Worm (Caenorhabditis elegans): Measurements from ENCODE around the gene R04E5.8.

Gene R04E5.8

ce11 chrX:8810908-8811307, 5.0 kb upstream of the R04E5.8 start, which contains the start of gene R04E5.9 (continued):
- peak; percentile 11 for TF ChIP-seq die-1 (tag; optimal IDR thresholded peaks at IDR 0.05)
- TF ChIP-seq madf-3 (GFP tag; IDR thresholded peaks at IDR 0.05) = peak; percentile 89

DNA sequence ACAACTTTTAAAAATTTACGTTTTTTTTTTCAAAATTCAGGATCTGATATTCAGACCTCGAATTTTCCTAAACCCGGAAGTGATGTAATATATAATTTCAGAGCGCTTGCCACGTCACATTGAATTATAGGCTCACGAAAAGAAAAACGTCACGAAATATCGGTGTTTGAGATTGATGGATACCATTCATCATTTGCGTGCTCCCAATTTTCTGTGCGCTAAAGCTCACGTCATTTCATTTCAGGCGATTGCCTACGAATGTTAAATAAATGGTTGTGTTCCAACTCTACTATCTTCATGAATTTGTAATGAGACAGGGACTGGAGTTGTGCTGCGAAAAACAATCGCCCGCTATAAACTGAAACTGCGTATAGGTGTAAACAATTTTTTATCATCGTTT, 2.8 kb upstream of the R04E5.8 start:
- no peak for TF ChIP-seq ceh-40 (GFP tag; IDR thresholded peaks at IDR 0.05)
- TF ChIP-seq dpff-1 (tag; optimal IDR thresholded peaks at IDR 0.05) = no peak
- TF ChIP-seq bed-1 (GFP tag; IDR thresholded peaks at IDR 0.05) = no peak
- TF ChIP-seq zfh-2 (GFP tag; conservative IDR thresholded peaks at IDR 0.05) = no peak
- no peak for TF ChIP-seq ztf-3 (GFP tag; optimal IDR thresholded peaks at IDR 0.05)
- TF ChIP-seq lag-1 (GFP tag; IDR thresholded peaks at IDR 0.05) = no peak
- no peak for TF ChIP-seq F52B5.7 (tag; optimal IDR thresholded peaks at IDR 0.05)
- no peak for TF ChIP-seq Y53F4B.3 (GFP tag; IDR thresholded peaks at IDR 0.05)
- no peak for TF ChIP-seq hlh-26 (GFP tag; conservative IDR thresholded peaks at IDR 0.05)
- TF ChIP-seq lin-35 (GFP tag; optimal IDR thresholded peaks at IDR 0.05) = no peak
- TF ChIP-seq madf-10 (tag; optimal IDR thresholded peaks at IDR 0.05) = no peak
- TF ChIP-seq mes-4 (tag; optimal IDR thresholded peaks at IDR 0.05) = no peak
- no peak for TF ChIP-seq lsl-1 (GFP tag; optimal IDR thresholded peaks at IDR 0.05)
- no peak for TF ChIP-seq F23B12.7 (tag; optimal IDR thresholded peaks at IDR 0.05; ENCODE audit: insufficient read depth)
- no peak for TF ChIP-seq tbx-9 (tag; optimal IDR thresholded peaks at IDR 0.05; ENCODE audit: borderline replicate concordance)

DNA sequence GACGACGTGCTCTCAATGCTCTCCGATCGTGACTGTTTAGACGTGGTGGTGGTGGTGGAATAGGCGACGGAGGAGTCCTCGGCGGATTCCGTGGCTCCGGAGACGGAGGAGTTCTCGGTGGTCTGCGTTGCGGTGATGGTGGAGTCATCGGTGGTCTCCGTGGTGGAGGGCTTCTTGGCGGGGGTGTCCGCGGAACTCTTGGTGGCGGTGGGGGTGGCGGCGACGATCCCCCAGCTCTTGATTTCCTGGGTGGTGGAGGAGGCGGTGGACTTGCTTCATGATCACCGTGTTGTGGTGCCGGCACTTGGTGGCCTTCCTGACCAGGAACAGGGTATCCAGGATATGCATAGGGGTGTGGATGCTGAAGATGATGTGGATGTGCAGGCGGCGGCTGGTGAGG, 445 bp downstream of the R04E5.8 start:
- TF ChIP-seq egrh-3 (GFP tag; IDR thresholded peaks at IDR 0.05) = peak; percentile 95
- no peak for TF ChIP-seq pbrm-1 (GFP tag; IDR thresholded peaks at IDR 0.05)
- TF ChIP-seq hmg-1.2 (GFP tag; IDR thresholded peaks at IDR 0.05) = 0 out of 2 replicates have a peak, but pooled peaks have one; percentile 16
- peak; percentile 95 for TF ChIP-seq zfh-2 (GFP tag; conservative IDR thresholded peaks at IDR 0.05)

- TF ChIP-seq hlh-26 (GFP tag; conservative IDR thresholded peaks at IDR 0.05) (no peak), nhr-90 (tag; optimal IDR thresholded peaks at IDR 0.05) (no peak), dpff-1 (tag; optimal IDR thresholded peaks at IDR 0.05) (no peak), hrde-1 (tag; optimal IDR thresholded peaks at IDR 0.05; ENCODE audit: borderline replicate concordance) (no peak), Y53F4B.3 (GFP tag; IDR thresholded peaks at IDR 0.05) (no peak), ztf-18 (tag; optimal IDR thresholded peaks at IDR 0.05) (no peak), tbx-9 (tag; optimal IDR thresholded peaks at IDR 0.05; ENCODE audit: borderline replicate concordance) (no peak), hsf-1 (GFP tag; IDR thresholded peaks at IDR 0.05) (no peak), Y53G8AR.9 (GFP tag; conservative IDR thresholded peaks at IDR 0.05) (no peak), F10E7.11 (tag; optimal IDR thresholded peaks at IDR 0.05) (no peak), ets-4 (GFP tag; optimal IDR thresholded peaks at IDR 0.05) (no peak), efl-1 (GFP tag; optimal IDR thresholded peaks at IDR 0.05) (no peak), F55B11.4 (tag; optimal IDR thresholded peaks at IDR 0.05; ENCODE audit: borderline replicate concordance, insufficient read depth) (no peak), F23B12.7 (tag; optimal IDR thresholded peaks at IDR 0.05; ENCODE audit: insufficient read depth) (no peak), K11D2.4 (GFP tag; IDR thresholded peaks at IDR 0.05) (0 out of 2 replicates have a peak, but pooled peaks have one; percentile 17), aptf-3 (GFP tag; IDR thresholded peaks at IDR 0.05) (no peak), nfyb-1 (GFP tag; IDR thresholded peaks at IDR 0.05) (0 out of 2 replicates have a peak, but pooled peaks have one; percentile 21), F22D6.2 (tag; optimal IDR thresholded peaks at IDR 0.05) (no peak), ceh-27 (GFP tag; optimal IDR thresholded peaks at IDR 0.05) (peak; percentile 18), lin-40 (tag; optimal IDR thresholded peaks at IDR 0.05) (peak; percentile 1), F52B5.7 (tag; optimal IDR thresholded peaks at IDR 0.05) (peak; percentile 24), attf-5 (GFP tag; optimal IDR thresholded peaks at IDR 0.05) (no peak), Y95B8A.8 (GFP tag; IDR thresholded peaks at IDR 0.05) (no peak), chd-7 (tag; optimal IDR thresholded peaks at IDR 0.05) (peak; percentile 68), snpc-3.4 (tag; optimal IDR thresholded peaks at IDR 0.05) (no peak), Y79H2A.3 (GFP tag; conservative IDR thresholded peaks at IDR 0.05) (no peak), pbrm-1 (GFP tag; IDR thresholded peaks at IDR 0.05) (0 out of 2 replicates have a peak, but pooled peaks have one; percentile 7), ceh-58 (GFP tag; IDR thresholded peaks at IDR 0.05) (no peak), let-526 (GFP tag; IDR thresholded peaks at IDR 0.05) (no peak), dox-1 (GFP tag; IDR thresholded peaks at IDR 0.05) (0 out of 2 replicates have a peak, but pooled peaks have one; percentile 9)
Observed at ce11 chrX:8800983-8801382, 4.9 kb downstream of the R04E5.8 start.

Data from whole organism, young adult.